Worm (Caenorhabditis elegans) whole organism, young adult: ENCODE measurements around the gene nasp-2.
A peak's percentile ranks its signal among the peaks of the same experiment; 100 is the strongest.

Source experiments
- B0261.1 ChIP-seq: sonication (generic microtip); optimal IDR thresholded peaks from 2 replicates; lab custom pipeline; 2016; ENCODE audit warnings: mild to moderate bottlenecking, missing genetic modification characterization, moderate library complexity, missing compliant biosample characterization
- D2030.7 ChIP-seq: fragments of 200-800 bp; sonication (Bioruptor generic); IDR thresholded peaks from 2 replicates; pipeline ENCODE4 v1.3.6; 2022; ENCODE audit warnings: missing genetic modification reagents, missing genetic modification characterization, missing compliant biosample characterization
- F37B4.10 ChIP-seq: fragments of 200-800 bp; sonication (Bioruptor generic); IDR thresholded peaks from 2 replicates; pipeline ENCODE4 v1.3.6; 2022; ENCODE audit warnings: missing genetic modification characterization, missing compliant biosample characterization
- F55B11.4 ChIP-seq: sonication (generic microtip); optimal IDR thresholded peaks from 2 replicates; lab custom pipeline; 2016; ENCODE audit warnings: missing compliant biosample characterization, missing genetic modification characterization, borderline replicate concordance; ENCODE audit not compliant: insufficient read depth
- K12H6.12 ChIP-seq: fragments of 200-800 bp; sonication (Bioruptor generic); optimal IDR thresholded peaks from 2 replicates; lab custom pipeline; 2018; ENCODE audit warnings: mild to moderate bottlenecking, missing genetic modification characterization, missing compliant biosample characterization
- Y53F4B.3 ChIP-seq: fragments of 200-800 bp; sonication (Bioruptor generic); IDR thresholded peaks from 2 replicates; pipeline ENCODE4 v1.3.6; 2022; ENCODE audit warnings: missing genetic modification reagents, missing genetic modification characterization, missing compliant biosample characterization
- Y53G8AR.9 ChIP-seq: fragments of 200-800 bp; sonication (Bioruptor generic); conservative IDR thresholded peaks from 2 replicates; pipeline ENCODE4 v1.3.6; 2022; ENCODE audit warnings: missing genetic modification reagents, missing genetic modification characterization, missing compliant biosample characterization
- Y95B8A.8 ChIP-seq: fragments of 200-800 bp; sonication (Bioruptor generic); IDR thresholded peaks from 2 replicates; pipeline ENCODE4 v1.3.6; 2022; ENCODE audit warnings: missing genetic modification reagents, missing genetic modification characterization, missing compliant biosample characterization
- ZK185.1 ChIP-seq: sonication (generic microtip); optimal IDR thresholded peaks from 2 replicates; lab custom pipeline; 2016; ENCODE audit warnings: mild to moderate bottlenecking, missing genetic modification characterization, missing compliant biosample characterization; ENCODE audit not compliant: poor library complexity, severe bottlenecking
- akir-1 ChIP-seq: fragments of 200-800 bp; sonication (Bioruptor generic); optimal IDR thresholded peaks from 2 replicates; lab custom pipeline; 2018; ENCODE audit warnings: mild to moderate bottlenecking, missing genetic modification characterization, moderate library complexity, missing compliant biosample characterization
- aptf-2 ChIP-seq: fragments of 200-800 bp; sonication (Bioruptor generic); conservative IDR thresholded peaks from 2 replicates; pipeline ENCODE4 v1.3.6; 2022; ENCODE audit warnings: missing genetic modification reagents, missing genetic modification characterization, missing compliant biosample characterization
- aptf-3 ChIP-seq: fragments of 200-800 bp; sonication (Bioruptor generic); IDR thresholded peaks from 2 replicates; pipeline ENCODE4 v1.3.6; 2022; ENCODE audit warnings: missing genetic modification characterization, missing compliant biosample characterization
- athp-1 ChIP-seq: sonication (generic microtip); optimal IDR thresholded peaks from 2 replicates; lab custom pipeline; 2017; ENCODE audit warnings: mild to moderate bottlenecking, missing genetic modification characterization, missing compliant biosample characterization
- attf-6 ChIP-seq: fragments of 200-800 bp; sonication (Bioruptor generic); IDR thresholded peaks from 2 replicates; pipeline ENCODE4 v1.3.6; 2022; ENCODE audit warnings: missing genetic modification reagents, missing genetic modification characterization, missing compliant biosample characterization
- ccch-3 ChIP-seq: fragments of 200-800 bp; sonication (Bioruptor generic); optimal IDR thresholded peaks from 2 replicates; lab custom pipeline; 2018; ENCODE audit warnings: mild to moderate bottlenecking, missing genetic modification characterization, missing compliant biosample characterization
- cebp-2 ChIP-seq: fragments of 200-800 bp; sonication (Bioruptor generic); IDR thresholded peaks from 2 replicates; pipeline ENCODE4 v1.3.6; 2022; ENCODE audit warnings: missing genetic modification characterization, missing compliant biosample characterization
- dox-1 ChIP-seq: fragments of 200-800 bp; sonication (Bioruptor generic); IDR thresholded peaks from 2 replicates; pipeline ENCODE4 v1.3.6; 2022; ENCODE audit warnings: missing genetic modification reagents, missing genetic modification characterization, missing compliant biosample characterization
- dpl-1 ChIP-seq: fragments of 150-350 bp; optimal IDR thresholded peaks from 2 replicates; lab custom pipeline; 2014; ENCODE audit warnings: missing biosample characterization, missing genetic modification reagents, missing genetic modification characterization
- efl-1 ChIP-seq: fragments of 150-350 bp; optimal IDR thresholded peaks from 2 replicates; lab custom pipeline; 2014; ENCODE audit warnings: missing biosample characterization, missing genetic modification reagents, missing genetic modification characterization
- egl-18 ChIP-seq: fragments of 200-800 bp; sonication (Bioruptor generic); IDR thresholded peaks from 2 replicates; pipeline ENCODE4 v1.3.6; 2022; ENCODE audit warnings: missing genetic modification reagents, missing genetic modification characterization, missing compliant biosample characterization
- egrh-3 ChIP-seq: fragments of 200-800 bp; sonication (Bioruptor generic); IDR thresholded peaks from 2 replicates; pipeline ENCODE4 v1.3.6; 2022; ENCODE audit warnings: missing genetic modification reagents, missing genetic modification characterization, missing compliant biosample characterization
- gei-17 ChIP-seq: fragments of 200-800 bp; sonication (Bioruptor generic); optimal IDR thresholded peaks from 2 replicates; lab custom pipeline; 2018; ENCODE audit warnings: mild to moderate bottlenecking, missing genetic modification characterization, missing compliant biosample characterization
- hmg-1.2 ChIP-seq: fragments of 200-800 bp; sonication (Bioruptor generic); IDR thresholded peaks from 2 replicates; pipeline ENCODE4 v1.3.6; 2022; ENCODE audit warnings: missing genetic modification reagents, missing genetic modification characterization, missing compliant biosample characterization
- hsf-1 ChIP-seq: fragments of 200-800 bp; sonication (Bioruptor generic); IDR thresholded peaks from 2 replicates; pipeline ENCODE4 v1.3.6; 2022; ENCODE audit warnings: missing genetic modification reagents, missing genetic modification characterization, missing compliant biosample characterization
- lin-40 ChIP-seq: sonication (generic microtip); optimal IDR thresholded peaks from 2 replicates; lab custom pipeline; 2016; ENCODE audit warnings: missing genetic modification characterization, mild to moderate bottlenecking, missing compliant biosample characterization, missing genotype, missing genetic modification reagents
- lin-54 ChIP-seq: fragments of 200-800 bp; sonication (Bioruptor generic); optimal IDR thresholded peaks from 2 replicates; lab custom pipeline; 2018; ENCODE audit warnings: mild to moderate bottlenecking, missing genetic modification characterization, missing compliant biosample characterization
- lsl-1 ChIP-seq: fragments of 200-800 bp; sonication (Bioruptor generic); optimal IDR thresholded peaks from 2 replicates; lab custom pipeline; 2018; ENCODE audit warnings: mild to moderate bottlenecking, missing genetic modification characterization, moderate library complexity, missing compliant biosample characterization
- madf-10 ChIP-seq: sonication (generic microtip); optimal IDR thresholded peaks from 2 replicates; lab custom pipeline; 2016; ENCODE audit warnings: mild to moderate bottlenecking, missing genetic modification characterization, missing compliant biosample characterization
- madf-6 ChIP-seq: fragments of 200-800 bp; sonication (Bioruptor generic); IDR thresholded peaks from 2 replicates; pipeline ENCODE4 v1.3.6; 2022; ENCODE audit warnings: missing genetic modification reagents, missing genetic modification characterization, missing compliant biosample characterization
- mcd-1 ChIP-seq: fragments of 200-800 bp; sonication (Bioruptor generic); IDR thresholded peaks from 2 replicates; pipeline ENCODE4 v1.3.6; 2022; ENCODE audit warnings: missing genetic modification reagents, missing genetic modification characterization, missing compliant biosample characterization
- nhr-80 ChIP-seq: sonication (generic microtip); optimal IDR thresholded peaks from 2 replicates; lab custom pipeline; 2016; ENCODE audit warnings: missing genetic modification characterization, missing compliant biosample characterization
- rec-8 ChIP-seq, 2 experiments: sonication (generic microtip); optimal IDR thresholded peaks; 2 replicates each; lab custom pipeline; 2016; ENCODE audit warnings: mild to moderate bottlenecking in 2 of 2, missing genetic modification characterization in 2 of 2, missing genetic modification reagents in 2 of 2, missing genotype in 2 of 2, missing biosample characterization in 1 of 2, missing compliant biosample characterization in 1 of 2, moderate library complexity in 1 of 2
- repo-1 ChIP-seq: sonication (generic microtip); optimal IDR thresholded peaks from 2 replicates; lab custom pipeline; 2017; ENCODE audit warnings: mild to moderate bottlenecking, missing genetic modification characterization, missing compliant biosample characterization
- snpc-3.4 ChIP-seq: sonication (generic microtip); optimal IDR thresholded peaks from 2 replicates; lab custom pipeline; 2017; ENCODE audit warnings: missing genetic modification characterization, mild to moderate bottlenecking, missing compliant biosample characterization, antibody characterized with exemption, moderate library complexity, missing genotype, missing genetic modification reagents
- snpc-4 ChIP-seq, 5 experiments: fragments of 150-350 bp in 1 of 5; sonication (generic microtip) in 4 of 5; optimal IDR thresholded peaks; 2 replicates each; lab custom pipeline; 2014 to 2018; ENCODE audit warnings: missing genetic modification characterization in 5 of 5, missing biosample characterization in 3 of 5, antibody characterized with exemption in 2 of 5, mild to moderate bottlenecking in 2 of 5, missing compliant biosample characterization in 2 of 5, missing genotype in 2 of 5, moderate library complexity in 2 of 5, missing genetic modification reagents in 1 of 5
- sptf-2 ChIP-seq: fragments of 200-800 bp; sonication (Bioruptor generic); optimal IDR thresholded peaks from 2 replicates; lab custom pipeline; 2018; ENCODE audit warnings: mild to moderate bottlenecking, missing genetic modification characterization, missing compliant biosample characterization
- tbx-9 ChIP-seq: sonication (generic microtip); optimal IDR thresholded peaks from 2 replicates; lab custom pipeline; 2016; ENCODE audit warnings: borderline replicate concordance, missing genetic modification characterization, inconsistent platforms, missing compliant biosample characterization
- tlf-1 ChIP-seq: fragments of 200-800 bp; sonication (Bioruptor generic); optimal IDR thresholded peaks from 2 replicates; lab custom pipeline; 2018; ENCODE audit warnings: mild to moderate bottlenecking, missing genetic modification characterization, missing compliant biosample characterization
- unc-130 ChIP-seq: sonication (generic microtip); optimal IDR thresholded peaks from 2 replicates; lab custom pipeline; 2016; ENCODE audit warnings: missing genetic modification reagents, missing genetic modification characterization, missing compliant biosample characterization
- zim-3 ChIP-seq: sonication (generic microtip); optimal IDR thresholded peaks from 2 replicates; lab custom pipeline; 2017; ENCODE audit warnings: mild to moderate bottlenecking, missing genetic modification characterization, moderate library complexity, missing compliant biosample characterization
- ztf-25 ChIP-seq: fragments of 200-800 bp; sonication (Bioruptor generic); IDR thresholded peaks from 2 replicates; pipeline ENCODE4 v1.3.6; 2022; ENCODE audit warnings: missing genetic modification reagents, missing genetic modification characterization, missing compliant biosample characterization
- ztf-28 ChIP-seq: fragments of 200-800 bp; sonication (Bioruptor generic); IDR thresholded peaks from 2 replicates; pipeline ENCODE4 v1.3.6; 2022; ENCODE audit warnings: missing genetic modification reagents, missing genetic modification characterization, missing compliant biosample characterization
- ztf-3 ChIP-seq: fragments of 200-800 bp; sonication (Bioruptor generic); optimal IDR thresholded peaks from 2 replicates; lab custom pipeline; 2018; ENCODE audit warnings: mild to moderate bottlenecking, missing genetic modification characterization, missing compliant biosample characterization

nasp-2 gene

ce11 chrV:13317911-13318502 lies 5.9 kb upstream of the nasp-2 start, which contains the start of the genes col-161 and srh-18:
Gene col-161, minus strand, starts transcription at chrV:13318011.
Gene srh-18, plus strand, starts transcription at chrV:13318452.
- TF ChIP-seq aptf-3 (GFP tag; lab: Robert Waterston, UW), result no peak
- TF ChIP-seq gei-17 (GFP tag; lab: Kevin White, UChicago), result no peak
- TF ChIP-seq snpc-4 (GFP tag; optimal IDR thresholded peaks at IDR 0.05; lab: Kevin White, UChicago), result no peak
- no peak for TF ChIP-seq snpc-4 (tag; optimal IDR thresholded peaks at IDR 0.05; lab: Kevin White, UChicago)
- no peak for TF ChIP-seq nhr-80 (tag; lab: Kevin White, UChicago)
- no peak for TF ChIP-seq ztf-25 (GFP tag; lab: Robert Waterston, UW)
- no peak for TF ChIP-seq ztf-3
- TF ChIP-seq tbx-9 (tag; lab: Kevin White, UChicago), result no peak
- no peak for TF ChIP-seq cebp-2
- TF ChIP-seq Y95B8A.8, result no peak
- no peak for TF ChIP-seq egl-18
- no peak for TF ChIP-seq snpc-3.4
- no peak for TF ChIP-seq sptf-2
- no peak for TF ChIP-seq hsf-1 (GFP tag; lab: Robert Waterston, UW)
- no peak for TF ChIP-seq attf-6
- TF ChIP-seq Y53G8AR.9 (GFP tag; lab: Robert Waterston, UW), result no peak

ce11 chrV:13317247-13317646 lies 5.2 kb upstream of the nasp-2 start:
- TF ChIP-seq dox-1 (GFP tag; lab: Robert Waterston, UW) (0 out of 2 replicates have a peak, but pooled peaks have one; percentile 38), F37B4.10 (GFP tag; lab: Robert Waterston, UW) (0 out of 2 replicates have a peak, but pooled peaks have one; percentile 83), egrh-3 (peak; percentile 93), ztf-25 (GFP tag; lab: Robert Waterston, UW) (0 out of 2 replicates have a peak, but pooled peaks have one; percentile 38)

- TF ChIP-seq madf-6, result peak; percentile 82
- TF ChIP-seq tlf-1 (GFP tag; lab: Kevin White, UChicago), result no peak
- no peak for TF ChIP-seq F55B11.4 (tag; lab: Kevin White, UChicago)
- no peak for TF ChIP-seq Y53F4B.3 (GFP tag; lab: Robert Waterston, UW)
- peak in 1 of 2 experiments; percentile 14 for TF ChIP-seq rec-8 (tag; optimal IDR thresholded peaks at IDR 0.05; lab: Kevin White, UChicago)
- TF ChIP-seq lsl-1 (GFP tag; lab: Kevin White, UChicago), result peak; percentile 70
- peak; percentile 44 for TF ChIP-seq K12H6.12 (tag; lab: Kevin White, UChicago)
- peak; percentile 59; the same call in 1 of the 2 replicates for TF ChIP-seq mcd-1 (GFP tag; lab: Robert Waterston, UW)
- no peak for TF ChIP-seq zim-3 (tag; lab: Kevin White, UChicago)
- TF ChIP-seq efl-1 (GFP tag; lab: Kevin White, UChicago), result peak; percentile 11
- TF ChIP-seq athp-1 (tag; lab: Kevin White, UChicago), result peak; percentile 30
- TF ChIP-seq akir-1 (GFP tag; lab: Kevin White, UChicago), result peak; percentile 63
- peak; percentile 71 for TF ChIP-seq lin-54 (GFP tag; lab: Kevin White, UChicago)
- no peak for TF ChIP-seq aptf-2 (GFP tag; lab: Robert Waterston, UW)
- no peak for TF ChIP-seq hsf-1 (GFP tag; lab: Robert Waterston, UW)
- peak; percentile 60; the same call in 1 of the 2 replicates for TF ChIP-seq dox-1 (GFP tag; lab: Robert Waterston, UW)
- TF ChIP-seq madf-10 (tag; lab: Kevin White, UChicago), result peak; percentile 34
- peak; percentile 65 for TF ChIP-seq lin-40
- no peak for TF ChIP-seq repo-1 (tag; lab: Kevin White, UChicago)
- 0 out of 2 replicates have a peak, but pooled peaks have one; percentile 35 for TF ChIP-seq ztf-28 (GFP tag; lab: Robert Waterston, UW)
- peak; percentile 46 for TF ChIP-seq ccch-3 (GFP tag; lab: Kevin White, UChicago)
- peak; percentile 40 for TF ChIP-seq dpl-1 (GFP tag; lab: Kevin White, UChicago)
- TF ChIP-seq Y95B8A.8, result no peak
- TF ChIP-seq unc-130 (GFP tag; lab: Kevin White, UChicago), result peak; percentile 70
- TF ChIP-seq hmg-1.2, result 0 out of 2 replicates have a peak, but pooled peaks have one; percentile 35
- TF ChIP-seq ZK185.1 (tag; lab: Kevin White, UChicago), result peak; percentile 96
- no peak for TF ChIP-seq B0261.1 (tag; lab: Kevin White, UChicago)
- peak; percentile 48; the same call in 1 of the 2 replicates for TF ChIP-seq D2030.7 (GFP tag; lab: Robert Waterston, UW)
Measured at ce11 chrV:13313045-13313623, 1.1 kb upstream of the nasp-2 start, which contains the start of gene C50B6.3. Gene C50B6.3, plus strand, starts transcription at chrV:13313573.
